Worm (Caenorhabditis elegans): ENCODE results near the gene eef-1G.

DNA sequence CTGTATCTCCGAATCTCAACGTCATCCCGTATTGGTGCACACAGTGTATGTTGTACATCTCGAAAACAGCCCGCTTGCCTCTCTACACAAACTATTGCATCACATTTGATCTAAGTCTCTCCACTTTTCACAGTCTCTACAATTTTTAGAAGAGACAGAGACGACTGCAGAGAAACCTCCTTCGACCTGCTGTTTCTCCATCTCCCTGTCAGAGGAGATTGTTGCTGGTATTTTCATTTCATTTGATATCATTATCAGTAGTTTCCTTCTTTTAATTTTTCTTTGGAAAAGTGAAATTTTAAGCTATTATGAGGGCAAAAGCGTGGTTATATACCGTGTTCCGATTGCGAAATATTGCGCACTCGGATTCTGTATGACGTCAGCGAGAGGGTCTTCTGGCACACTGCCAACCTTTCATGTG lies 24.9 kb upstream of the eef-1G start:
- peak; percentile 20 for TF ChIP-seq nhr-76 (tag; optimal IDR thresholded peaks at IDR 0.05)
- TF ChIP-seq fos-1 (tag; optimal IDR thresholded peaks at IDR 0.05) = no peak
- peak; percentile 36 for TF ChIP-seq unc-62 (GFP tag; optimal IDR thresholded peaks at IDR 0.05)
- peak; percentile 94 for TF ChIP-seq elt-2 (tag; optimal IDR thresholded peaks at IDR 0.05)
- no peak for TF ChIP-seq nhr-12 (tag; optimal IDR thresholded peaks at IDR 0.05)
- peak; percentile 39 for TF ChIP-seq snpc-4 (tag; optimal IDR thresholded peaks at IDR 0.05)
- TF ChIP-seq zag-1 (tag; optimal IDR thresholded peaks at IDR 0.05) = no peak
- no peak for TF ChIP-seq fkh-2 (tag; optimal IDR thresholded peaks at IDR 0.05)
- TF ChIP-seq tbx-2 (tag; optimal IDR thresholded peaks at IDR 0.05) = no peak
- TF ChIP-seq unc-39 (tag; optimal IDR thresholded peaks at IDR 0.05) = no peak
- no peak for TF ChIP-seq ceh-9 (tag; optimal IDR thresholded peaks at IDR 0.05)
- peak; percentile 26 for TF ChIP-seq R02D3.7 (tag; optimal IDR thresholded peaks at IDR 0.05)
- TF ChIP-seq ama-1 (optimal IDR thresholded peaks at IDR 0.05) = peak; percentile 75
- no peak for TF ChIP-seq ZK546.5 (tag; optimal IDR thresholded peaks at IDR 0.05)
